Fruit fly (Drosophila melanogaster): ENCODE measurements around the gene hay.

The hay gene

DNA sequence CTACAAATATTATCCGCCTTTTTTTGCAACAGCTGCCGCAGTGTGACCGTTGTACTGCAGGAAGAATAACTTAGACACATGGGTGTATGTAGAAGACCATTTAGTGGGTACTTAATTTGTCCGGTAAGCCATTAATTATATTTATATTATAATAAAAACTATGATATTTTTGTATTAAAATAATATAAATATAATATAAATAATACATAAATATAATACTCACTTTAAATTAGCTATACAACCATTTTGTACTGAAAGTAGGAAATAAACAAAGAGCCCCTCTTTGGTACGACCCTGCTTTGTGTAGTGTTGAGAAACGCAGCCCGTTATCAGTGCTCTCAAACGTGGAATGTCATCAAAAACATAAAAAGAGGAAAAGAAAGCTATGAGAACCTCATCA lies 6.9 kb downstream of the hay start, which contains the start of gene Cnep1r2 (continued):
- TF ChIP-seq grn (GFP tag; optimal IDR thresholded peaks at IDR 0.05) = no peak
- TF ChIP-seq CG12744 (GFP tag; optimal IDR thresholded peaks at IDR 0.05) = no peak
- TF ChIP-seq kah (GFP tag; optimal IDR thresholded peaks at IDR 0.05) = peak; percentile 84
- peak; percentile 90 for TF ChIP-seq Ada2b (GFP tag; IDR thresholded peaks at IDR 0.05)
- peak; percentile 88 for TF ChIP-seq CG8281 (tag; optimal IDR thresholded peaks at IDR 0.05)
- TF ChIP-seq MTF-1 (GFP tag; optimal IDR thresholded peaks at IDR 0.05; ENCODE audit: borderline replicate concordance) = peak; percentile 83
- TF ChIP-seq CG15514 (GFP tag; optimal IDR thresholded peaks at IDR 0.05) = peak; percentile 81
- TF ChIP-seq CG17385 (GFP tag; optimal IDR thresholded peaks at IDR 0.05) = peak; percentile 93
- no peak for TF ChIP-seq CG14965 (GFP tag; optimal IDR thresholded peaks at IDR 0.05; ENCODE audit: borderline replicate concordance)
- TF ChIP-seq fd102C (GFP tag; optimal IDR thresholded peaks at IDR 0.05) = peak; percentile 58
- TF ChIP-seq CG11696 (GFP tag; IDR thresholded peaks at IDR 0.05) = peak; percentile 79
- TF ChIP-seq CG31388 (GFP tag; optimal IDR thresholded peaks at IDR 0.05) = peak; percentile 70
- TF ChIP-seq CG18476 (GFP tag; optimal IDR thresholded peaks at IDR 0.05) = peak; percentile 84
- TF ChIP-seq Hsf (GFP tag; optimal IDR thresholded peaks at IDR 0.05) = peak; percentile 79

DNA sequence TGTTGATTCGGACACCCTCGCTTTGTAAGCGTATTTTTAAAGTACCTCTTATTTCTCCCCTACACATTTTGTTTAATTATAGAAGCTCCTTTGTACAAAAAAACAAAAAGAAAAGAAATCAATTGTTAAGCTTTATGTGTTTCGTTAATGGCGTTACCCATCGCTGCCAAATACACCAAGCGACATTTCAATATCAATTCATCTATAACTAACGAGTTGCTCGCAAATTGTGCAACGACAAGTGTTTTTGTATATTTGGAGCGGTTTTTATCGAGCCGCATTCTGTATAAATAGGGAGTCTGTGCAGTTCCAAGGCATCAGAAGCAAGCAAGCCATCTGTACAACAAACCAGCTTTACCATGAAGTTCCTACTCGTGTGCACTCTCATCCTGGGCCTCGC lies 8.6 kb downstream of the hay start, which contains the start of gene CG18628:
Gene CG18628, plus strand, starts transcription at position 301 of the 400 bp plus-strand sequence.
- no peak for TF ChIP-seq disco-r (GFP tag; optimal IDR thresholded peaks at IDR 0.05)
- no peak for TF ChIP-seq NC2β (GFP tag; optimal IDR thresholded peaks at IDR 0.05)
- no peak for TF ChIP-seq maf-S (GFP tag; optimal IDR thresholded peaks at IDR 0.05)
- no peak for TF ChIP-seq Mrtf (GFP tag; IDR thresholded peaks at IDR 0.05)
- TF ChIP-seq CG10959 (GFP tag; IDR thresholded peaks at IDR 0.05) = no peak
- no peak for TF ChIP-seq sc (optimal IDR thresholded peaks at IDR 0.05)
- TF ChIP-seq sc (GFP tag; optimal IDR thresholded peaks at IDR 0.05) = no peak
- no peak for TF ChIP-seq CG6175 (GFP tag; IDR thresholded peaks at IDR 0.05)
- no peak for TF ChIP-seq CG30431 (GFP tag; optimal IDR thresholded peaks at IDR 0.05)
- TF ChIP-seq CG10274 (GFP tag; optimal IDR thresholded peaks at IDR 0.05) = no peak
- no peak for TF ChIP-seq CG16813 (GFP tag; IDR thresholded peaks at IDR 0.05; ENCODE audit: partially characterized antibody)
- TF ChIP-seq zf30C (GFP tag; optimal IDR thresholded peaks at IDR 0.05) = no peak
- TF ChIP-seq Sry-β (GFP tag; optimal IDR thresholded peaks at IDR 0.05) = no peak

- TF ChIP-seq CG5180 (GFP tag; optimal IDR thresholded peaks at IDR 0.05) (no peak), HLHmδ (GFP tag; optimal IDR thresholded peaks at IDR 0.05) (no peak), az2 (GFP tag; optimal IDR thresholded peaks at IDR 0.05) (no peak), sens (GFP tag) (peak; percentile 22), CG4328 (GFP tag; optimal IDR thresholded peaks at IDR 0.05) (no peak), chm (GFP tag; IDR thresholded peaks at IDR 0.05) (no peak), maf-S (GFP tag; optimal IDR thresholded peaks at IDR 0.05) (no peak)
Observed at dm6 chr3L:10641589-10641988, 10.7 kb downstream of the hay start, which contains the start of gene CG14154. Gene CG14154, plus strand, starts transcription at chr3L:10641889.

dm6 chr3L:10643228-10643627 lies 12.3 kb downstream of the hay start, which contains the start of gene CG14153:
Gene CG14153, plus strand, starts transcription at chr3L:10643528.
- TF ChIP-seq rib (GFP tag; IDR thresholded peaks at IDR 0.05) (no peak), nerfin-2 (GFP tag; IDR thresholded peaks at IDR 0.05; ENCODE audit: partially characterized antibody) (no peak), p53 (GFP tag; optimal IDR thresholded peaks at IDR 0.05) (no peak), Lhr (GFP tag; optimal IDR thresholded peaks at IDR 0.05) (no peak), E2f2 (GFP tag; IDR thresholded peaks at IDR 0.05) (no peak), Dfd (GFP tag; optimal IDR thresholded peaks at IDR 0.05) (no peak), sd (tag; optimal IDR thresholded peaks at IDR 0.05) (no peak), CG1647 (GFP tag; optimal IDR thresholded peaks at IDR 0.05) (no peak), wek (GFP tag; optimal IDR thresholded peaks at IDR 0.05) (no peak), Aef1 (GFP tag; IDR thresholded peaks at IDR 0.05) (no peak), sr (GFP tag; IDR thresholded peaks at IDR 0.05) (no peak), Dip2 (GFP tag; IDR thresholded peaks at IDR 0.05) (no peak), cg (GFP tag; optimal IDR thresholded peaks at IDR 0.05) (no peak), Dad (GFP tag; optimal IDR thresholded peaks at IDR 0.05) (no peak), CG8944 (GFP tag; optimal IDR thresholded peaks at IDR 0.05) (no peak), CG4424 (GFP tag; optimal IDR thresholded peaks at IDR 0.05) (no peak)
